Fruit fly (Drosophila melanogaster): Measurements from ENCODE around the gene CG32719.

The CG32719 gene

dm6 chrX:7569708-7570107 is 21.9 kb upstream of the CG32719 start:
- no peak for TF ChIP-seq fru (GFP tag; optimal IDR thresholded peaks at IDR 0.05)
- no peak for TF ChIP-seq HLH106 (tag; optimal IDR thresholded peaks at IDR 0.05)
- no peak for TF ChIP-seq lola (GFP tag; optimal IDR thresholded peaks at IDR 0.05)
- TF ChIP-seq Mio (GFP tag; optimal IDR thresholded peaks at IDR 0.05), result no peak
- no peak for TF ChIP-seq Hr83 (GFP tag; optimal IDR thresholded peaks at IDR 0.05; ENCODE audit: poor library complexity, severe bottlenecking)
- no peak for TF ChIP-seq Rel (GFP tag; optimal IDR thresholded peaks at IDR 0.05)
- TF ChIP-seq Rel (tag; optimal IDR thresholded peaks at IDR 0.05), result no peak
- no peak for TF ChIP-seq psq (GFP tag; optimal IDR thresholded peaks at IDR 0.05)
- TF ChIP-seq Abd-B (GFP tag; optimal IDR thresholded peaks at IDR 0.05), result no peak
- TF ChIP-seq CG32264 (GFP tag; optimal IDR thresholded peaks at IDR 0.05), result no peak
- no peak for TF ChIP-seq ey (GFP tag; optimal IDR thresholded peaks at IDR 0.05)
- TF ChIP-seq CG9705 (GFP tag; optimal IDR thresholded peaks at IDR 0.05), result no peak
- no peak for TF ChIP-seq jim (GFP tag; optimal IDR thresholded peaks at IDR 0.05)

dm6 chrX:7568320-7568719 is 20.5 kb upstream of the CG32719 start:
- TF ChIP-seq usp (GFP tag; optimal IDR thresholded peaks at IDR 0.05), result no peak

- TF ChIP-seq fru (GFP tag; optimal IDR thresholded peaks at IDR 0.05) (no peak), Jra (GFP tag; optimal IDR thresholded peaks at IDR 0.05) (no peak), Sp1 (GFP tag; optimal IDR thresholded peaks at IDR 0.05) (no peak), OdsH (GFP tag; optimal IDR thresholded peaks at IDR 0.05) (no peak), lola (GFP tag; optimal IDR thresholded peaks at IDR 0.05) (no peak), dsf (GFP tag; optimal IDR thresholded peaks at IDR 0.05; ENCODE audit: borderline replicate concordance) (no peak), dl (GFP tag; optimal IDR thresholded peaks at IDR 0.05; ENCODE audit: insufficient read depth in 1 of 2, partially characterized antibody in 2 of 2) (no peak), Rel (GFP tag; optimal IDR thresholded peaks at IDR 0.05) (no peak), Rel (tag; optimal IDR thresholded peaks at IDR 0.05) (no peak), Hr78 (GFP tag; optimal IDR thresholded peaks at IDR 0.05) (no peak)
Observed at dm6 chrX:7562622-7563021, 14.8 kb upstream of the CG32719 start.

dm6 chrX:7560720-7561119 is 12.9 kb upstream of the CG32719 start:
- TF ChIP-seq pan (optimal IDR thresholded peaks at IDR 0.05), result no peak
- no peak for TF ChIP-seq sv (GFP tag; optimal IDR thresholded peaks at IDR 0.05)
- no peak for TF ChIP-seq usp (GFP tag; optimal IDR thresholded peaks at IDR 0.05)
- TF ChIP-seq ey (GFP tag; optimal IDR thresholded peaks at IDR 0.05), result no peak
- no peak for TF ChIP-seq Hr78 (GFP tag; optimal IDR thresholded peaks at IDR 0.05)
- TF ChIP-seq Vsx2 (GFP tag; optimal IDR thresholded peaks at IDR 0.05; ENCODE audit: partially characterized antibody), result no peak
- no peak for TF ChIP-seq Sp1 (GFP tag; optimal IDR thresholded peaks at IDR 0.05)
- TF ChIP-seq GATAd (GFP tag; optimal IDR thresholded peaks at IDR 0.05), result no peak
- no peak for TF ChIP-seq jim (GFP tag; optimal IDR thresholded peaks at IDR 0.05)
- TF ChIP-seq rgr (GFP tag; optimal IDR thresholded peaks at IDR 0.05), result no peak
- no peak for TF ChIP-seq CG32264 (GFP tag; optimal IDR thresholded peaks at IDR 0.05)
- no peak for TF ChIP-seq tai (GFP tag; optimal IDR thresholded peaks at IDR 0.05)
- no peak for TF ChIP-seq Myc (optimal IDR thresholded peaks at IDR 0.05)
- no peak for TF ChIP-seq Abd-B (GFP tag; optimal IDR thresholded peaks at IDR 0.05)
- no peak for TF ChIP-seq HLH106 (tag; optimal IDR thresholded peaks at IDR 0.05)
- TF ChIP-seq Hnf4 (GFP tag; optimal IDR thresholded peaks at IDR 0.05), result no peak
- no peak for TF ChIP-seq foxo (GFP tag; optimal IDR thresholded peaks at IDR 0.05)

- TF ChIP-seq OdsH (GFP tag; optimal IDR thresholded peaks at IDR 0.05) (no peak), Abd-B (GFP tag; optimal IDR thresholded peaks at IDR 0.05) (no peak), lola (GFP tag; optimal IDR thresholded peaks at IDR 0.05) (no peak), brk (GFP tag; optimal IDR thresholded peaks at IDR 0.05) (no peak), fru (GFP tag; optimal IDR thresholded peaks at IDR 0.05) (no peak), HLH106 (tag; optimal IDR thresholded peaks at IDR 0.05) (no peak), CG32264 (GFP tag; optimal IDR thresholded peaks at IDR 0.05) (no peak), CG9705 (GFP tag; optimal IDR thresholded peaks at IDR 0.05) (no peak), CrebA (GFP tag; optimal IDR thresholded peaks at IDR 0.05; ENCODE audit: borderline replicate concordance) (no peak), dsf (GFP tag; optimal IDR thresholded peaks at IDR 0.05; ENCODE audit: borderline replicate concordance) (no peak), Jra (GFP tag; optimal IDR thresholded peaks at IDR 0.05) (no peak)
Observed at dm6 chrX:7559913-7560312, 12.1 kb upstream of the CG32719 start.

- TF ChIP-seq pan (optimal IDR thresholded peaks at IDR 0.05), result no peak
- peak; percentile 5 for TF ChIP-seq brk (GFP tag; optimal IDR thresholded peaks at IDR 0.05)
- no peak for TF ChIP-seq CG32264 (GFP tag; optimal IDR thresholded peaks at IDR 0.05)
- no peak for TF ChIP-seq N (GFP tag; optimal IDR thresholded peaks at IDR 0.05)
- TF ChIP-seq Vsx2 (GFP tag; optimal IDR thresholded peaks at IDR 0.05; ENCODE audit: partially characterized antibody), result no peak
- TF ChIP-seq CG9705 (GFP tag; optimal IDR thresholded peaks at IDR 0.05), result no peak
- TF ChIP-seq Dif (GFP tag; optimal IDR thresholded peaks at IDR 0.05; ENCODE audit: partially characterized antibody), result no peak
- no peak for TF ChIP-seq lola (GFP tag; optimal IDR thresholded peaks at IDR 0.05)
- no peak for TF ChIP-seq Myc (optimal IDR thresholded peaks at IDR 0.05)
- TF ChIP-seq rgr (GFP tag; optimal IDR thresholded peaks at IDR 0.05), result peak; percentile 52
- no peak for TF ChIP-seq sv (GFP tag; optimal IDR thresholded peaks at IDR 0.05)
- peak; percentile 25 for TF ChIP-seq psq (GFP tag; optimal IDR thresholded peaks at IDR 0.05)
- TF ChIP-seq GATAd (GFP tag; optimal IDR thresholded peaks at IDR 0.05), result no peak
- TF ChIP-seq Hnf4 (GFP tag; optimal IDR thresholded peaks at IDR 0.05), result peak; percentile 57
- no peak for TF ChIP-seq Mio (GFP tag; optimal IDR thresholded peaks at IDR 0.05)
- peak; percentile 19 for TF ChIP-seq dmrt93B (GFP tag; optimal IDR thresholded peaks at IDR 0.05)
- peak; percentile 66 for TF ChIP-seq h (GFP tag; optimal IDR thresholded peaks at IDR 0.05)
- no peak for TF ChIP-seq Hr83 (GFP tag; optimal IDR thresholded peaks at IDR 0.05; ENCODE audit: poor library complexity, severe bottlenecking)
- peak in 1 of 2 experiments; percentile 59 for TF ChIP-seq foxo (GFP tag; optimal IDR thresholded peaks at IDR 0.05)
- peak; percentile 64 for TF ChIP-seq fru (GFP tag; optimal IDR thresholded peaks at IDR 0.05)
- TF ChIP-seq woc (GFP tag; optimal IDR thresholded peaks at IDR 0.05), result peak; percentile 36
- peak; percentile 20 for TF ChIP-seq Sp1 (GFP tag; optimal IDR thresholded peaks at IDR 0.05)
- peak; percentile 15 for TF ChIP-seq tai (GFP tag; optimal IDR thresholded peaks at IDR 0.05)
- TF ChIP-seq Jra (GFP tag; optimal IDR thresholded peaks at IDR 0.05), result peak; percentile 12
- TF ChIP-seq usp (GFP tag; optimal IDR thresholded peaks at IDR 0.05), result no peak
Observed at dm6 chrX:7558646-7559045, 10.9 kb upstream of the CG32719 start.
